Fruit fly (Drosophila melanogaster) whole organism, embryonic: ENCODE data around the gene Neurochondrin.
A peak's percentile ranks its signal among the peaks of the same experiment; 100 is the strongest.

Experiments used
- Asciz ChIP-seq: fragments of 200-800 bp; sonication (Bioruptor generic); optimal IDR thresholded peaks from 2 replicates; lab custom pipeline; 2017; ENCODE audit warnings: missing biosample characterization, mild to moderate bottlenecking, missing genetic modification characterization, missing genetic modification reagents
- B-H1 ChIP-seq: fragments of 200-800 bp; sonication (Bioruptor generic); IDR thresholded peaks from 3 replicates; pipeline ENCODE4 v1.3.6; 2022; ENCODE audit warnings: missing biosample characterization, missing genetic modification characterization
- BtbVII ChIP-seq: fragments of 200-800 bp; sonication (Bioruptor generic); optimal IDR thresholded peaks from 3 replicates; lab custom pipeline; 2017; ENCODE audit warnings: missing biosample characterization, mild to moderate bottlenecking, missing genetic modification characterization
- CG10565 ChIP-seq: fragments of 200-800 bp; sonication (Bioruptor generic); optimal IDR thresholded peaks from 3 replicates; lab custom pipeline; 2016; ENCODE audit warnings: missing biosample characterization, mild to moderate bottlenecking, missing genetic modification characterization
- CG11085 ChIP-seq: fragments of 200-800 bp; sonication (Bioruptor generic); IDR thresholded peaks from 2 replicates; pipeline ENCODE4 v1.3.6; 2022; ENCODE audit warnings: missing biosample characterization, missing genetic modification characterization
- CG11696 ChIP-seq: fragments of 200-800 bp; sonication (Bioruptor generic); IDR thresholded peaks from 2 replicates; pipeline ENCODE4 v1.3.6; 2022; ENCODE audit warnings: missing biosample characterization, missing genetic modification characterization
- CG1529 ChIP-seq: fragments of 200-800 bp; sonication (Bioruptor generic); optimal IDR thresholded peaks from 3 replicates; lab custom pipeline; 2018; ENCODE audit warnings: missing biosample characterization, missing genetic modification characterization
- CG16813 ChIP-seq: fragments of 200-800 bp; sonication (Bioruptor generic); IDR thresholded peaks from 3 replicates; pipeline ENCODE4 v1.3.6; 2022; ENCODE audit warnings: missing biosample characterization, missing genetic modification characterization; ENCODE audit not compliant: partially characterized antibody
- CG17612 ChIP-seq: fragments of 200-800 bp; sonication (Bioruptor generic); IDR thresholded peaks from 2 replicates; pipeline ENCODE4 v1.3.6; 2022; ENCODE audit warnings: missing biosample characterization, missing genetic modification characterization
- CG18011 ChIP-seq: fragments of 200-800 bp; sonication (Bioruptor generic); optimal IDR thresholded peaks from 2 replicates; lab custom pipeline; 2017; ENCODE audit warnings: missing biosample characterization, missing genetic modification characterization, mild to moderate bottlenecking, moderate library complexity, missing genotype
- CG18619 ChIP-seq: fragments of 200-800 bp; sonication (Bioruptor generic); optimal IDR thresholded peaks from 3 replicates; lab custom pipeline; 2017; ENCODE audit warnings: missing biosample characterization, mild to moderate bottlenecking, missing genetic modification characterization
- CG2116 ChIP-seq: fragments of 200-800 bp; sonication (Bioruptor generic); optimal IDR thresholded peaks from 3 replicates; lab custom pipeline; 2018; ENCODE audit warnings: missing biosample characterization, mild to moderate bottlenecking, missing genetic modification characterization
- CG2202 ChIP-seq: fragments of 200-800 bp; sonication (Bioruptor generic); optimal IDR thresholded peaks from 2 replicates; lab custom pipeline; 2018; ENCODE audit warnings: missing biosample characterization, mild to moderate bottlenecking, missing genetic modification characterization
- CG31388 ChIP-seq: fragments of 200-800 bp; sonication (Bioruptor generic); optimal IDR thresholded peaks from 2 replicates; lab custom pipeline; 2016; ENCODE audit warnings: missing biosample characterization, missing genetic modification characterization
- CG34376 ChIP-seq: fragments of 200-800 bp; sonication (Bioruptor generic); optimal IDR thresholded peaks from 2 replicates; lab custom pipeline; 2018; ENCODE audit warnings: missing biosample characterization, mild to moderate bottlenecking, missing genetic modification characterization
- CG3995 ChIP-seq: fragments of 200-800 bp; sonication (Bioruptor generic); optimal IDR thresholded peaks from 3 replicates; lab custom pipeline; 2016; ENCODE audit warnings: missing biosample characterization, missing genetic modification characterization
- CG4404 ChIP-seq: fragments of 200-800 bp; sonication (Bioruptor generic); IDR thresholded peaks from 2 replicates; pipeline ENCODE4 v1.3.6; 2022; ENCODE audit warnings: missing biosample characterization, missing genetic modification characterization
- CG4854 ChIP-seq: fragments of 200-800 bp; sonication (Bioruptor generic); optimal IDR thresholded peaks from 2 replicates; lab custom pipeline; 2016; ENCODE audit warnings: missing biosample characterization, missing genetic modification characterization, inconsistent platforms
- CG6689 ChIP-seq: fragments of 200-800 bp; sonication (Bioruptor generic); IDR thresholded peaks from 2 replicates; pipeline ENCODE4 v1.3.6; 2022; ENCODE audit warnings: missing biosample characterization, missing genetic modification characterization
- CG7839 ChIP-seq: fragments of 200-800 bp; sonication (Bioruptor generic); optimal IDR thresholded peaks from 3 replicates; lab custom pipeline; 2018; ENCODE audit warnings: missing biosample characterization, mild to moderate bottlenecking, missing genetic modification characterization, moderate library complexity
- CG7987 ChIP-seq: fragments of 200-800 bp; sonication (Bioruptor generic); optimal IDR thresholded peaks from 2 replicates; lab custom pipeline; 2018; ENCODE audit warnings: missing biosample characterization, mild to moderate bottlenecking, missing genetic modification characterization, moderate library complexity
- CG8089 ChIP-seq: fragments of 200-800 bp; sonication (Bioruptor generic); optimal IDR thresholded peaks from 3 replicates; lab custom pipeline; 2016; ENCODE audit warnings: missing biosample characterization, missing genetic modification characterization
- CG8924 ChIP-seq: fragments of 200-800 bp; optimal IDR thresholded peaks from 3 replicates; lab custom pipeline; 2019; ENCODE audit warnings: missing biosample characterization, mild to moderate bottlenecking, missing genetic modification characterization, moderate library complexity
- Doc2 ChIP-seq: fragments of 200-800 bp; sonication (Bioruptor generic); IDR thresholded peaks from 2 replicates; pipeline ENCODE4 v1.3.6; 2022; ENCODE audit warnings: missing biosample characterization, missing genetic modification characterization
- ERR ChIP-seq: fragments of 200-800 bp; sonication (Bioruptor generic); optimal IDR thresholded peaks from 2 replicates; lab custom pipeline; 2016; ENCODE audit warnings: missing biosample characterization, missing genetic modification characterization
- Gug ChIP-seq: fragments of 200-800 bp; sonication (Bioruptor generic); IDR thresholded peaks from 4 replicates; pipeline ENCODE4 v1.3.6; 2022; ENCODE audit warnings: missing biosample characterization, missing genetic modification characterization
- Mrtf ChIP-seq: fragments of 200-800 bp; sonication (Bioruptor generic); IDR thresholded peaks from 3 replicates; pipeline ENCODE4 v1.3.6; 2022; ENCODE audit warnings: missing biosample characterization, missing genetic modification characterization
- NC2α ChIP-seq: fragments of 200-800 bp; sonication (Bioruptor generic); optimal IDR thresholded peaks from 2 replicates; lab custom pipeline; 2016; ENCODE audit warnings: missing biosample characterization, missing genetic modification characterization
- Ravus ChIP-seq: fragments of 200-800 bp; sonication (Bioruptor generic); IDR thresholded peaks from 2 replicates; pipeline ENCODE4 v1.3.6; 2022; ENCODE audit warnings: missing biosample characterization, missing genetic modification characterization
- Spps ChIP-seq: fragments of 200-800 bp; sonication (Bioruptor generic); optimal IDR thresholded peaks from 2 replicates; lab custom pipeline; 2018; ENCODE audit warnings: missing biosample characterization, mild to moderate bottlenecking, missing genetic modification characterization
- Vsx1 ChIP-seq: fragments of 200-800 bp; sonication (Bioruptor generic); optimal IDR thresholded peaks from 2 replicates; lab custom pipeline; 2017; ENCODE audit warnings: missing biosample characterization, mild to moderate bottlenecking, missing genetic modification characterization, missing genetic modification reagents
- aop ChIP-seq: fragments of 200-800 bp; sonication (Bioruptor generic); IDR thresholded peaks from 2 replicates; pipeline ENCODE4 v1.3.6; 2022; ENCODE audit warnings: missing biosample characterization, missing genetic modification characterization
- ash1 ChIP-seq: fragments of 200-800 bp; sonication (Bioruptor generic); optimal IDR thresholded peaks from 2 replicates; lab custom pipeline; 2018; ENCODE audit warnings: missing biosample characterization, mild to moderate bottlenecking, missing genetic modification characterization
- bcd ChIP-seq: fragments of 200-800 bp; sonication (Bioruptor generic); optimal IDR thresholded peaks from 2 replicates; lab custom pipeline; 2017; ENCODE audit warnings: missing biosample characterization, mild to moderate bottlenecking, missing genetic modification characterization
- chif ChIP-seq, 2 experiments: fragments of 200-800 bp; sonication (Bioruptor generic); optimal IDR thresholded peaks; 3 replicates each; lab custom pipeline; 2016; ENCODE audit warnings: missing biosample characterization in 2 of 2, missing genetic modification characterization in 2 of 2
- corto ChIP-seq: fragments of 200-800 bp; sonication (Bioruptor generic); optimal IDR thresholded peaks from 2 replicates; lab custom pipeline; 2016; ENCODE audit warnings: missing biosample characterization, mild to moderate bottlenecking, missing genetic modification characterization, moderate library complexity
- esg ChIP-seq: fragments of 200-800 bp; sonication (Bioruptor generic); conservative IDR thresholded peaks from 2 replicates; pipeline ENCODE4 v1.3.6; 2022; ENCODE audit warnings: missing biosample characterization, missing genetic modification characterization
- fru ChIP-seq: fragments of >200 bp; optimal IDR thresholded peaks from 2 replicates; lab custom pipeline; 2017
- ftz-f1 ChIP-seq: fragments of 200-800 bp; sonication (Bioruptor generic); optimal IDR thresholded peaks from 2 replicates; lab custom pipeline; 2016; ENCODE audit warnings: missing biosample characterization, missing genetic modification characterization
- gt ChIP-seq: fragments of 200-800 bp; sonication (Bioruptor generic); IDR thresholded peaks from 2 replicates; pipeline ENCODE4 v1.3.6; 2022; ENCODE audit warnings: missing biosample characterization, missing genetic modification characterization
- hb ChIP-seq: fragments of 200-800 bp; sonication (Bioruptor generic); IDR thresholded peaks from 3 replicates; pipeline ENCODE4 v1.3.6; 2022; ENCODE audit warnings: missing biosample characterization, missing genetic modification characterization; ENCODE audit not compliant: partially characterized antibody
- lilli ChIP-seq: fragments of 200-800 bp; sonication (Bioruptor generic); optimal IDR thresholded peaks from 3 replicates; lab custom pipeline; 2016; ENCODE audit warnings: missing biosample characterization, missing genetic modification characterization
- nmo ChIP-seq: fragments of 200-800 bp; sonication (Bioruptor generic); optimal IDR thresholded peaks from 2 replicates; lab custom pipeline; 2018; ENCODE audit warnings: missing biosample characterization, mild to moderate bottlenecking, missing genetic modification characterization, moderate library complexity
- org-1 ChIP-seq: fragments of 200-800 bp; sonication (Bioruptor generic); optimal IDR thresholded peaks from 2 replicates; lab custom pipeline; 2017; ENCODE audit warnings: missing biosample characterization, missing genetic modification characterization
- p53 ChIP-seq: fragments of 200-800 bp; sonication (Bioruptor generic); optimal IDR thresholded peaks from 2 replicates; lab custom pipeline; 2016; ENCODE audit warnings: missing biosample characterization, missing genetic modification characterization
- pros ChIP-seq: fragments of 200-800 bp; sonication (Bioruptor generic); optimal IDR thresholded peaks from 3 replicates; lab custom pipeline; 2019; ENCODE audit warnings: missing biosample characterization, mild to moderate bottlenecking, missing genetic modification characterization, moderate library complexity
- pum ChIP-seq: fragments of 200-800 bp; sonication (Bioruptor generic); optimal IDR thresholded peaks from 2 replicates; lab custom pipeline; 2016; ENCODE audit warnings: missing biosample characterization, missing genetic modification characterization
- slbo ChIP-seq: fragments of 200-800 bp; sonication (Bioruptor generic); IDR thresholded peaks from 2 replicates; pipeline ENCODE4 v1.3.6; 2022; ENCODE audit warnings: missing biosample characterization, missing genetic modification characterization
- sna ChIP-seq: fragments of 200-800 bp; sonication (Bioruptor generic); IDR thresholded peaks from 2 replicates; pipeline ENCODE4 v1.3.6; 2022; ENCODE audit warnings: missing biosample characterization, missing genetic modification characterization; ENCODE audit not compliant: partially characterized antibody
- usp ChIP-seq: fragments of >200 bp; optimal IDR thresholded peaks from 2 replicates; lab custom pipeline; 2017; ENCODE audit warnings: missing biosample characterization, missing genetic modification characterization
- wor ChIP-seq: fragments of 200-800 bp; sonication (Bioruptor generic); IDR thresholded peaks from 2 replicates; pipeline ENCODE4 v1.3.6; 2022; ENCODE audit warnings: missing biosample characterization, missing genetic modification characterization

Gene Neurochondrin

DNA sequence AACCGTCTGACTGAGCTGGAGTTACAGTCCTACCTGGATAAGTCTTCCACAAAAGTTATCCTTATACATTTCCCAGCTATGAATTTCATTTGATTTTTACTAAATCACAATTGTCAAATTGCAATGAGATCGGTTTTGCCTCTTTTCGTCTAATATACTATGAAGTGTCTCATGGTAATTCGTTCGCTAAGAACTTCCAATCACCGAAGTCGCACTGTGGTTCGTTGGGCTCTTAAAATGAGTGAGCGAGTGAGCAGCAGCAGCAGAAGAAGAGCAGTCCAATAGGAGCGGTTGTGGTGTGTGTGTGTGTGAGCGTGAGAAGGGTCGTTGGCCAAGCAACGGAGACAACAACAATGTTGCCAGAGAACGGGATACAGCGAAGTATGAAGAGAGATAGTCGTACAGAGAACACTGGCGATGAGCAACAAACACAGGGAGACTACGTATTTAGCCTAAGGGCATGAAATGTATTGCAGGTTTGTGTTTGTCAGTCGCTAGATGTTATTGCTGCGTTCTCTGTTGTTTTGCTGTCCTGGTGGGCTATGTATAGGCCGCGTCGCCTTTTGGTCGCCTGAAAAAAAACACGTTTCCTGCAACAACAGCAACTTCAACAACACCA, 44.1 kb upstream of the Neurochondrin start (continued):
- TF ChIP-seq B-H1 (peak; percentile 79), esg (GFP tag; lab: Robert Waterston, UW) (peak; percentile 89), CG4854 (GFP tag; lab: Kevin White, UChicago) (peak; percentile 83), pum (GFP tag; lab: Kevin White, UChicago) (peak; percentile 94), CG2116 (peak; percentile 62), CG17612 (GFP tag; lab: Robert Waterston, UW) (peak; percentile 72; the same call in 1 of the 2 replicates), ash1 (peak; percentile 31), CG6689 (peak; percentile 91), Spps (tag; lab: Kevin White, UChicago) (peak; percentile 83), slbo (GFP tag; lab: Robert Waterston, UW) (peak; percentile 92), CG8089 (GFP tag; lab: Kevin White, UChicago) (peak; percentile 92), sna (GFP tag; lab: Robert Waterston, UW) (no peak), usp (GFP tag; lab: Kevin White, UChicago) (no peak), ftz-f1 (GFP tag; lab: Kevin White, UChicago) (peak; percentile 41), gt (GFP tag; lab: Robert Waterston, UW) (peak; percentile 76), CG31388 (GFP tag; lab: Kevin White, UChicago) (peak; percentile 46), Ravus (GFP tag; lab: Robert Waterston, UW) (peak; percentile 74), lilli (GFP tag; lab: Kevin White, UChicago) (peak; percentile 97), chif (GFP tag; optimal IDR thresholded peaks at IDR 0.05; lab: Kevin White, UChicago) (peak; percentile 89 to 93), wor (GFP tag; lab: Robert Waterston, UW) (peak; percentile 88), CG7987 (GFP tag; lab: Kevin White, UChicago) (peak; percentile 66), CG11696 (GFP tag; lab: Robert Waterston, UW) (peak; percentile 76), CG16813 (GFP tag; lab: Robert Waterston, UW) (no peak), bcd (GFP tag; lab: Kevin White, UChicago) (peak; percentile 91), CG10565 (GFP tag; lab: Kevin White, UChicago) (no peak), NC2α (peak; percentile 81), CG11085 (peak; percentile 65; the same call in 1 of the 2 replicates), CG2202 (tag; lab: Kevin White, UChicago) (peak; percentile 78), Asciz (peak; percentile 60), CG34376 (GFP tag; lab: Kevin White, UChicago) (peak; percentile 81), aop (peak; percentile 69), CG18011 (peak; percentile 80), Vsx1 (GFP tag; lab: Kevin White, UChicago) (peak; percentile 78), CG4404 (GFP tag; lab: Robert Waterston, UW) (peak; percentile 92), Gug (GFP tag; lab: Robert Waterston, UW) (peak; percentile 89), corto (GFP tag; lab: Kevin White, UChicago) (peak; percentile 97), ERR (GFP tag; lab: Kevin White, UChicago) (peak; percentile 91), CG3995 (GFP tag; lab: Kevin White, UChicago) (peak; percentile 76), nmo (peak; percentile 89), CG7839 (peak; percentile 93), p53 (GFP tag; lab: Kevin White, UChicago) (peak; percentile 79), Mrtf (peak; percentile 86), CG18619 (GFP tag; lab: Kevin White, UChicago) (peak; percentile 87), BtbVII (GFP tag; lab: Kevin White, UChicago) (peak; percentile 86), Doc2 (GFP tag; lab: Robert Waterston, UW) (0 out of 2 replicates have a peak, but pooled peaks have one; percentile 9), fru (no peak), hb (GFP tag; lab: Robert Waterston, UW) (no peak), CG8924 (peak; percentile 93), pros (GFP tag; lab: Kevin White, UChicago) (peak; percentile 77), CG1529 (GFP tag; lab: Kevin White, UChicago) (peak; percentile 85), org-1 (GFP tag; lab: Kevin White, UChicago) (peak; percentile 93)
